Worm (Caenorhabditis elegans): Measurements from ENCODE around the gene C54E10.3.

- TF ChIP-seq nhr-71 (tag; optimal IDR thresholded peaks at IDR 0.05) (no peak), sptf-1 (tag; optimal IDR thresholded peaks at IDR 0.05) (no peak), nhr-77 (tag; optimal IDR thresholded peaks at IDR 0.05) (no peak), dpl-1 (GFP tag; optimal IDR thresholded peaks at IDR 0.05) (no peak), nhr-28 (tag; optimal IDR thresholded peaks at IDR 0.05) (no peak)
Observed at ce11 chrV:18806409-18806808, 4.4 kb upstream of the C54E10.3 start, which contains the start of gene sri-10.
